Fruit fly (Drosophila melanogaster) whole organism, pupa: Measurements from ENCODE around the gene LeuRS.

Source experiments
- CG10348 ChIP-seq: fragments of 200-800 bp; sonication (Bioruptor generic); IDR thresholded peaks from 2 replicates; pipeline ENCODE4 v1.3.6; 2022; ENCODE audit warnings: missing biosample characterization, missing genetic modification characterization
- CG12605 ChIP-seq: fragments of 200-800 bp; sonication (Bioruptor generic); IDR thresholded peaks from 2 replicates; pipeline ENCODE4 v1.3.6; 2022; ENCODE audit warnings: missing biosample characterization, missing genetic modification characterization
- CG13204 ChIP-seq: fragments of 200-800 bp; sonication (Bioruptor generic); optimal IDR thresholded peaks from 2 replicates; lab custom pipeline; 2018; ENCODE audit warnings: missing biosample characterization, mild to moderate bottlenecking, missing genetic modification characterization, moderate library complexity
- CG14655 ChIP-seq: fragments of 200-800 bp; sonication (Bioruptor generic); optimal IDR thresholded peaks from 3 replicates; lab custom pipeline; 2017; ENCODE audit warnings: mild to moderate bottlenecking, missing biosample characterization, missing genetic modification reagents, missing genetic modification characterization
- CG15710 ChIP-seq: fragments of 200-800 bp; sonication (Bioruptor generic); optimal IDR thresholded peaks from 2 replicates; lab custom pipeline; 2018; ENCODE audit warnings: missing biosample characterization, mild to moderate bottlenecking, missing genetic modification characterization, moderate library complexity
- CG17806 ChIP-seq: fragments of 200-800 bp; sonication (Bioruptor generic); optimal IDR thresholded peaks from 2 replicates; lab custom pipeline; 2018; ENCODE audit warnings: missing biosample characterization, mild to moderate bottlenecking, missing genetic modification characterization, moderate library complexity
- CG32121 ChIP-seq: fragments of 200-800 bp; sonication (Bioruptor generic); IDR thresholded peaks from 2 replicates; pipeline ENCODE4 v1.3.6; 2022; ENCODE audit warnings: missing biosample characterization, missing genetic modification characterization
- CG34367 ChIP-seq: fragments of 200-800 bp; sonication (Bioruptor generic); optimal IDR thresholded peaks from 2 replicates; lab custom pipeline; 2018; ENCODE audit warnings: missing biosample characterization, mild to moderate bottlenecking, missing genetic modification characterization
- CG4496 ChIP-seq: fragments of 200-800 bp; sonication (Bioruptor generic); IDR thresholded peaks from 3 replicates; pipeline ENCODE4 v1.3.6; 2022; ENCODE audit warnings: missing biosample characterization, missing genetic modification characterization
- CG8159 ChIP-seq: fragments of 200-800 bp; sonication (Bioruptor generic); optimal IDR thresholded peaks from 3 replicates; lab custom pipeline; 2018; ENCODE audit warnings: missing biosample characterization, mild to moderate bottlenecking, missing genetic modification characterization, moderate library complexity
- CG8301 ChIP-seq: fragments of 200-800 bp; sonication (Bioruptor generic); optimal IDR thresholded peaks from 2 replicates; lab custom pipeline; 2018; ENCODE audit warnings: missing biosample characterization, mild to moderate bottlenecking, missing genetic modification characterization
- CG9948 ChIP-seq: fragments of 200-800 bp; sonication (Bioruptor generic); optimal IDR thresholded peaks from 2 replicates; lab custom pipeline; 2018; ENCODE audit warnings: missing biosample characterization, mild to moderate bottlenecking, missing genetic modification characterization, moderate library complexity
- D1 ChIP-seq: fragments of 200-800 bp; sonication (Bioruptor generic); optimal IDR thresholded peaks from 2 replicates; lab custom pipeline; 2018; ENCODE audit warnings: missing biosample characterization, mild to moderate bottlenecking, missing genetic modification characterization, moderate library complexity
- EcR ChIP-seq: fragments of 200-800 bp; sonication (Bioruptor generic); optimal IDR thresholded peaks from 3 replicates; lab custom pipeline; 2019; ENCODE audit warnings: missing biosample characterization, missing genetic modification characterization, mild to moderate bottlenecking, moderate library complexity, missing genetic modification reagents
- Ets98B ChIP-seq: fragments of 200-800 bp; sonication (Bioruptor generic); IDR thresholded peaks from 2 replicates; pipeline ENCODE4 v1.3.6; 2022; ENCODE audit warnings: missing biosample characterization, missing genetic modification characterization
- Pif1A ChIP-seq: fragments of 200-800 bp; sonication (Bioruptor generic); optimal IDR thresholded peaks from 3 replicates; lab custom pipeline; 2016; ENCODE audit warnings: missing biosample characterization, missing genetic modification characterization
- Pif1B ChIP-seq: fragments of 200-800 bp; sonication (Bioruptor generic); optimal IDR thresholded peaks from 3 replicates; lab custom pipeline; 2016; ENCODE audit warnings: missing biosample characterization, missing genetic modification characterization
- Snoo ChIP-seq: fragments of 200-800 bp; sonication (Bioruptor generic); optimal IDR thresholded peaks from 3 replicates; lab custom pipeline; 2017; ENCODE audit warnings: missing biosample characterization, mild to moderate bottlenecking, missing genetic modification characterization, inconsistent platforms
- fd96Ca ChIP-seq: fragments of 200-800 bp; sonication (Bioruptor generic); IDR thresholded peaks from 3 replicates; pipeline ENCODE4 v1.3.6; 2022; ENCODE audit warnings: missing biosample characterization, missing genetic modification characterization
- gl ChIP-seq: fragments of 200-800 bp; sonication (Bioruptor generic); optimal IDR thresholded peaks from 2 replicates; lab custom pipeline; 2018; ENCODE audit warnings: missing biosample characterization, mild to moderate bottlenecking, missing genetic modification characterization
- rn ChIP-seq: fragments of 200-800 bp; sonication (Bioruptor generic); IDR thresholded peaks from 2 replicates; pipeline ENCODE4 v1.3.6; 2022; ENCODE audit warnings: missing biosample characterization, missing genetic modification characterization

LeuRS gene

DNA sequence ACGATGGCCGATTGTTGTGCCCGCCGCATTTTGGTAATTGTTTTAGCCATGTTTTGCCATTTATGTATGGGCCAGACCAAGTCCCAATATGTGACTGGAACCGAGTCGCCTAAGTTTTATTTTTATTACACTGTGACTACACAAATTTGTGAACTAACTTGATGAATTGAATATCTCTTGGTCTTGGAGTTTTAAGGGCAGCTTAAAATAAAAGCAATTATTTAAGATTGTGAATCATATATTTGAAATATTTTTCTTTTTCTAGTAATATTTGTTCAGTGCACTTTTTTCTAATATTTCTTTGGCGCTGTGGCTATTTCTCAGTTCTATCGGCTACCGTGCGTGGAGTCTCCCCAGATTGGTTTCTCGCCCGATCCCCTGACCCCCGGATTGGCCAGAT is 21.0 kb downstream of the LeuRS start:
- TF ChIP-seq rn (no peak), Snoo (tag; lab: Kevin White, UChicago) (no peak), CG32121 (GFP tag; lab: Robert Waterston, UW) (peak; percentile 48; the same call in 1 of the 2 replicates), CG12605 (peak; percentile 33; the same call in 1 of the 2 replicates), CG8301 (tag; lab: Kevin White, UChicago) (peak; percentile 2)
- TF ChIP-seq, all 21 proteins: peak for 3

DNA sequence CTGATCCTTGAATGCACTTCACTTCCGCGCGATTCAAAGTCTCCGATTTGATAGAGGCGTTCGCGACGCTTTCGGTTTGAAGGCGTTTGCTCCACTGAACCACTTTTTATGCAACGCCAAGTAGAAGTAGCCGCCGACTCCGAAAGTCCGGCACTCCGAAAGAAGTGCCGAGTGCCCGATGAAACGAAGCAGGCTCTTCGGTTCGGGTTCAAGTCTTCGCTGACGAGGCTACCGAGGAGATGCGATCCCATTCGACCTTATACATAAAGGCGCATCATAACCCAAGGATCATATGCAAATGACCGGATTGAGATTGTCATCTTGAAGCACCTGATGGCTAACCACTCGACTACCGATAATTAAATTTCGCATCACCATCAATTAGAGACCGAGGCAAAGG is 23.5 kb downstream of the LeuRS start, which contains the start of gene CG15414:
Gene CG15414 (minus strand): TSS at position 101 of the 400 bp plus-strand sequence.
- peak; percentile 53; the same call in 2 of the 3 replicates for TF ChIP-seq CG4496 (GFP tag; lab: Robert Waterston, UW)
- TF ChIP-seq CG8159 (tag; lab: Kevin White, UChicago), result no peak

DNA sequence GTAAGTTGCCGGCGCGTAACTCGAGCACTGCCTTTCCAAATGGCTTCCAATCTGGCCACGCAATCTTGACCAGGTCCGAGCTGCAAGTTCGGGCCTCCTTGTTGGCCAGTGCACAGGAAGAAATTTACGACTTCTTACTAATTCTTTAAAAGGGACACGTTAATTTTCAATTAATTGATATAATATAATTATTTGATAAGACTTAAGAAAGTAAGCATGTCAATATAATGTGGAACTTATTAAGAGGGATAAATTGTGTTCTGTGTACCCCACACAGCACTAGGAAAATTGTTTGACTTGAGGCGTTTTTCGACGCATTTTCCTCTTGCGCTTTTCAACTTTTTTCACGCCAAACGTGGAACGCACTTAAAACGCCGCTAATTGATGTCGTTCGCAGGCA is 28.9 kb downstream of the LeuRS start:
- TF ChIP-seq Snoo (tag; lab: Kevin White, UChicago) (no peak), CG32121 (GFP tag; lab: Robert Waterston, UW) (0 out of 2 replicates have a peak, but pooled peaks have one; percentile 9), CG4496 (GFP tag; lab: Robert Waterston, UW) (0 out of 3 replicates have a peak, but pooled peaks have one; percentile 41), CG8301 (tag; lab: Kevin White, UChicago) (peak; percentile 40), fd96Ca (0 out of 3 replicates have a peak, but pooled peaks have one; percentile 27), CG14655 (GFP tag; lab: Kevin White, UChicago) (peak; percentile 44), Ets98B (GFP tag; lab: Robert Waterston, UW) (peak; percentile 7; the same call in 1 of the 2 replicates), CG17806 (no peak), CG12605 (peak; percentile 53; the same call in 1 of the 2 replicates), gl (no peak)

DNA sequence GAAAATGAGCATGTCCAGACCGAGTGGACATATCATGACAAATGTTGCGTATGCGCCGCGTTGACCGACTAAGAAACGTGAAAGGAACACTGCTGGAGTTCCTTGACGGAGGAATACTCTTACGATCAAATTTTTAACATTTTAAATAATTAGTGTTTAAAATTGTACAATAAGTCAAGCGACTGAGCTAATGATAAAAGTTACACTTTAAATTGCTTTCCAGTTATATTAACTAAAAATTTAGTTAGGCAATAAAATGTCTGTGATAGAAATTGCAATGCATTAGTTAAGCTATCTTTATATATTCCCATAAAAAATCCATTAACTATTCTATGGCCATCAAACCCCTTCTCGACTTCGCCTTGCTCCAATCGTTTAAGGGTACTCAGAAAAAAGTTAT is 29.7 kb downstream of the LeuRS start:
- TF ChIP-seq CG14655 (GFP tag; lab: Kevin White, UChicago) (peak; percentile 2), fd96Ca (no peak), CG8159 (tag; lab: Kevin White, UChicago) (no peak)

DNA sequence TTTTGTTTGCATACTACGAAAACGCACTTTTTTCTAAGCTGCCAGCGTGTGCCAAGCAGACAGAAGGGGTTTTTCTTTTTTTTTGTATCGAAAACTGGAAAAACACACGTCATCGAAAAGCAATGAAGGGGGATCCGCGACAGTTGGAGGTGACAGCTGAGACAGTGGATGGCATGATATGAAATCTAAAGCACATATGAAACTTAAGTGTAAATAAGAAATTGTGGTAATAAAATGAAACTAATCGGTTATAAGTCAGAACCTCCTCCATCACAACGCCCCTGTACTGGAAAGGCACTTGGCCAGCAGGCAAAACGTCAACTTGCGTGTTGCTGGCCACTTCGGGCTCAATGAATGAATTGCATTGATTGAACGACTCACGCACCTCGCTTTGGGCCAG is 30.8 kb downstream of the LeuRS start:
- no peak for TF ChIP-seq gl
- 0 out of 2 replicates have a peak, but pooled peaks have one; percentile 18 for TF ChIP-seq CG10348 (GFP tag; lab: Robert Waterston, UW)
- no peak for TF ChIP-seq CG8301 (tag; lab: Kevin White, UChicago)
- TF ChIP-seq fd96Ca, result no peak; the same call in 2 of the 3 replicates
- peak; percentile 44; the same call in 1 of the 2 replicates for TF ChIP-seq CG32121 (GFP tag; lab: Robert Waterston, UW)
- TF ChIP-seq Ets98B (GFP tag; lab: Robert Waterston, UW), result peak; percentile 35; the same call in 1 of the 2 replicates

DNA sequence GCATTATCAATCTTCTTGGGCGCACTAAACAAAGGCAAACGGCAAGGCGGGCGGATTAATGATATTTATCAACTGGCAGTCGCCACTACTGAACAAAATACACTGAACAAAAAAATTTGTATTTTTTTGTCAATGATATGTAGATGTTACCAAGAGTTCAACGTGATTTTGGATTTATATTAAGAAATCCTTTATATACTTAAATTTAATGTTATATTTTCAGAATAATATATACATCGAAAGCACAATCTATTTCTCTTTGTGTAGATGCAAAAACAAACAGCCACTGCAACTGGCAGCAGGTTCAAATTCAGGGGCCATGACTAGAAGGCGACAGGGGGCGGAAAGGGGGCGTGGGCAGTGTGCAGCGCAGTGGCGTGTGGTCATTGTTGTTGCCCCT is 31.7 kb downstream of the LeuRS start:
- TF ChIP-seq CG14655 (GFP tag; lab: Kevin White, UChicago) (peak; percentile 74), CG4496 (GFP tag; lab: Robert Waterston, UW) (peak; percentile 83), CG15710 (tag; lab: Kevin White, UChicago) (peak; percentile 72), Ets98B (GFP tag; lab: Robert Waterston, UW) (peak; percentile 82), fd96Ca (peak; percentile 60; the same call in 1 of the 3 replicates), EcR (GFP tag; lab: Kevin White, UChicago) (no peak), Pif1A (peak; percentile 14), CG17806 (no peak), CG34367 (tag; lab: Kevin White, UChicago) (no peak), CG8301 (tag; lab: Kevin White, UChicago) (peak; percentile 71), CG9948 (peak; percentile 56), CG13204 (GFP tag; lab: Kevin White, UChicago) (no peak), CG8159 (tag; lab: Kevin White, UChicago) (peak; percentile 73), CG12605 (peak; percentile 80), Pif1B (GFP tag; lab: Kevin White, UChicago) (peak; percentile 13), CG32121 (GFP tag; lab: Robert Waterston, UW) (peak; percentile 92), CG10348 (GFP tag; lab: Robert Waterston, UW) (peak; percentile 51; the same call in 1 of the 2 replicates), D1 (tag; lab: Kevin White, UChicago) (no peak), gl (no peak), Snoo (tag; lab: Kevin White, UChicago) (no peak), rn (peak; percentile 54; the same call in 1 of the 2 replicates)

DNA sequence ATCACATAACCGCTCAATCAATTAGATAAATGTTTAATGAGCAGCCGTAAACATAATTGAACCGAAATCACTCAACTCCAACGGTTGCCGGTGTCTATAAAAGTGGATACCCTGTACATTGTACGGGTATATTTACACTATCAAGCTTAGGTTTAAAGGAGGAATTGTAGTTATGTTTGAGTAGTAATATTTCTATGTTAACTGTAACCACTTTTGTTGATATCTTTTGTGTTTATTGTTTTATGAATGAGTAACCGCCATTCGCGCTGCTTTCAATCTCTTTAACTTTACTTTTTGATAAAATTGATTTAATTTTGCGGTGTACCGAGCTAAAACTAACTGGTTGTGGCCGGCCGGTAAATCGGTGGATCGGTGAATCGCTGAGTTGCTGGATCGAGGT is 32.4 kb downstream of the LeuRS start:
- peak; percentile 54 for TF ChIP-seq CG14655 (GFP tag; lab: Kevin White, UChicago)
- TF ChIP-seq gl, result no peak
- TF ChIP-seq CG32121 (GFP tag; lab: Robert Waterston, UW), result peak; percentile 78
- peak; percentile 41 for TF ChIP-seq Pif1A
- peak; percentile 78 for TF ChIP-seq CG4496 (GFP tag; lab: Robert Waterston, UW)
- TF ChIP-seq Ets98B (GFP tag; lab: Robert Waterston, UW), result peak; percentile 88
- TF ChIP-seq CG8301 (tag; lab: Kevin White, UChicago), result peak; percentile 76
- peak; percentile 5 for TF ChIP-seq CG8159 (tag; lab: Kevin White, UChicago)
- TF ChIP-seq Snoo (tag; lab: Kevin White, UChicago), result no peak
